Worm (Caenorhabditis elegans) whole organism, L2 larva: ENCODE data around the gene txt-2.

Experiments used
- C34F6.9 ChIP-seq: fragments of 150-350 bp; optimal IDR thresholded peaks from 2 replicates; lab custom pipeline; 2014; ENCODE audit warnings: missing biosample characterization, missing genetic modification characterization
- aly-2 ChIP-seq: fragments of 150-350 bp; optimal IDR thresholded peaks from 2 replicates; lab custom pipeline; 2014; ENCODE audit warnings: missing biosample characterization, missing genetic modification characterization
- lin-39 ChIP-seq: fragments of 150-350 bp; optimal IDR thresholded peaks from 2 replicates; lab custom pipeline; 2014; ENCODE audit warnings: missing biosample characterization, missing genetic modification reagents, missing genetic modification characterization
- lsy-2 ChIP-seq, 2 experiments: fragments of 150-350 bp in 1 of 2; sonication (generic microtip) in 1 of 2; optimal IDR thresholded peaks; 2 replicates each; lab custom pipeline; 2014 to 2017; ENCODE audit warnings: missing biosample characterization in 2 of 2, missing genetic modification characterization in 2 of 2
- nhr-11 ChIP-seq: fragments of 150-350 bp; optimal IDR thresholded peaks from 2 replicates; lab custom pipeline; 2014; ENCODE audit warnings: missing biosample characterization, missing genetic modification characterization
- snpc-4 ChIP-seq: fragments of 150-350 bp; optimal IDR thresholded peaks from 2 replicates; lab custom pipeline; 2014; ENCODE audit warnings: missing biosample characterization, missing genetic modification characterization
- unc-62 ChIP-seq: fragments of 150-350 bp; optimal IDR thresholded peaks from 2 replicates; lab custom pipeline; 2014; ENCODE audit warnings: missing biosample characterization, missing genetic modification reagents, missing genetic modification characterization
- ztf-1 ChIP-seq: fragments of 200-800 bp; sonication (Bioruptor generic); conservative IDR thresholded peaks from 2 replicates; pipeline ENCODE4 v1.3.6; 2022; ENCODE audit warnings: missing genetic modification characterization, missing compliant biosample characterization

- TF ChIP-seq C34F6.9 (tag; lab: Kevin White, UChicago) (no peak), aly-2 (tag; lab: Kevin White, UChicago) (no peak), lin-39 (tag; lab: Kevin White, UChicago) (no peak), nhr-11 (tag; lab: Kevin White, UChicago) (no peak), snpc-4 (tag; lab: Kevin White, UChicago) (no peak), ztf-1 (GFP tag; lab: Robert Waterston, UW) (no peak), unc-62 (GFP tag; lab: Kevin White, UChicago) (no peak), lsy-2 (tag; optimal IDR thresholded peaks at IDR 0.05; lab: Kevin White, UChicago) (no peak)
Measured at ce11 chrV:260334-260733, 20.0 kb upstream of the txt-2 start.
